Fruit fly (Drosophila melanogaster) whole organism, embryonic: ENCODE measurements around the gene MtnD.

Source experiments
- Atf-2 ChIP-seq: fragments of 200-800 bp; sonication (Bioruptor generic); optimal IDR thresholded peaks from 2 replicates; lab custom pipeline; 2016; ENCODE audit warnings: missing biosample characterization, missing genetic modification characterization
- Bteb2 ChIP-seq: fragments of 200-800 bp; sonication (Bioruptor generic); optimal IDR thresholded peaks from 2 replicates; lab custom pipeline; 2016; ENCODE audit warnings: missing biosample characterization, missing genetic modification characterization
- CG10959 ChIP-seq: fragments of 200-800 bp; sonication (Bioruptor generic); IDR thresholded peaks from 2 replicates; pipeline ENCODE4 v1.3.6; 2022; ENCODE audit warnings: missing biosample characterization, missing genetic modification characterization
- CG11093 ChIP-seq: fragments of 200-800 bp; sonication (Bioruptor generic); IDR thresholded peaks from 3 replicates; pipeline ENCODE4 v1.3.6; 2022; ENCODE audit warnings: missing biosample characterization, missing genetic modification characterization
- CG11456 ChIP-seq: fragments of 200-800 bp; sonication (Bioruptor generic); IDR thresholded peaks from 3 replicates; pipeline ENCODE4 v1.3.6; 2022; ENCODE audit warnings: missing biosample characterization, missing genetic modification characterization
- CG13287 ChIP-seq: fragments of 200-800 bp; sonication (Bioruptor generic); IDR thresholded peaks from 2 replicates; pipeline ENCODE4 v1.3.6; 2022; ENCODE audit warnings: missing biosample characterization, missing genetic modification characterization; ENCODE audit not compliant: partially characterized antibody
- CG14667 ChIP-seq: fragments of 200-800 bp; sonication (Bioruptor generic); IDR thresholded peaks from 2 replicates; pipeline ENCODE4 v1.3.6; 2022; ENCODE audit warnings: missing biosample characterization, missing genetic modification characterization
- CG14710 ChIP-seq: fragments of 200-800 bp; sonication (Bioruptor generic); optimal IDR thresholded peaks from 3 replicates; lab custom pipeline; 2019; ENCODE audit warnings: missing biosample characterization, mild to moderate bottlenecking, missing genetic modification characterization, moderate library complexity
- CG14860 ChIP-seq: fragments of 200-800 bp; sonication (Bioruptor generic); IDR thresholded peaks from 3 replicates; pipeline ENCODE4 v1.3.6; 2022; ENCODE audit warnings: missing biosample characterization, missing genetic modification characterization; ENCODE audit not compliant: partially characterized antibody
- CG1602 ChIP-seq: fragments of 200-800 bp; sonication (Bioruptor generic); optimal IDR thresholded peaks from 3 replicates; lab custom pipeline; 2016; ENCODE audit warnings: missing biosample characterization, missing genetic modification characterization
- CG18011 ChIP-seq: fragments of 200-800 bp; sonication (Bioruptor generic); optimal IDR thresholded peaks from 2 replicates; lab custom pipeline; 2017; ENCODE audit warnings: missing biosample characterization, missing genetic modification characterization, mild to moderate bottlenecking, moderate library complexity, missing genotype
- CG18262 ChIP-seq: fragments of 200-800 bp; optimal IDR thresholded peaks from 3 replicates; lab custom pipeline; 2019; ENCODE audit warnings: missing biosample characterization, mild to moderate bottlenecking, missing genetic modification characterization, moderate library complexity
- CG2129 ChIP-seq: fragments of 200-800 bp; sonication (Bioruptor generic); IDR thresholded peaks from 2 replicates; pipeline ENCODE4 v1.3.6; 2022; ENCODE audit warnings: missing biosample characterization, missing genetic modification characterization; ENCODE audit not compliant: partially characterized antibody
- CG30403 ChIP-seq: fragments of 200-800 bp; sonication (Bioruptor generic); optimal IDR thresholded peaks from 3 replicates; lab custom pipeline; 2016; ENCODE audit warnings: missing biosample characterization, missing genetic modification characterization
- CG3065 ChIP-seq: fragments of 200-800 bp; sonication (Bioruptor generic); optimal IDR thresholded peaks from 2 replicates; lab custom pipeline; 2016; ENCODE audit warnings: missing biosample characterization, missing genetic modification characterization
- CG6683 ChIP-seq: fragments of 200-800 bp; sonication (Bioruptor generic); optimal IDR thresholded peaks from 2 replicates; lab custom pipeline; 2017; ENCODE audit warnings: missing biosample characterization, mild to moderate bottlenecking, missing genetic modification characterization, missing genetic modification reagents
- CG7271 ChIP-seq: fragments of 200-800 bp; sonication (Bioruptor generic); optimal IDR thresholded peaks from 2 replicates; lab custom pipeline; 2018; ENCODE audit warnings: missing biosample characterization, mild to moderate bottlenecking, missing genetic modification characterization, moderate library complexity
- CG8765 ChIP-seq: fragments of 200-800 bp; sonication (Bioruptor generic); IDR thresholded peaks from 2 replicates; pipeline ENCODE4 v1.3.6; 2022; ENCODE audit warnings: missing biosample characterization, missing genetic modification characterization
- CG9876 ChIP-seq: fragments of 200-800 bp; sonication (Bioruptor generic); optimal IDR thresholded peaks from 2 replicates; lab custom pipeline; 2016; ENCODE audit warnings: missing biosample characterization, missing genetic modification characterization
- Camta ChIP-seq: fragments of 200-800 bp; sonication (Bioruptor generic); optimal IDR thresholded peaks from 2 replicates; lab custom pipeline; 2016; ENCODE audit warnings: missing biosample characterization, missing genetic modification characterization
- CoRest ChIP-seq: fragments of 200-800 bp; sonication (Bioruptor generic); optimal IDR thresholded peaks from 3 replicates; lab custom pipeline; 2018; ENCODE audit warnings: missing biosample characterization, mild to moderate bottlenecking, missing genetic modification characterization, moderate library complexity
- Deaf1 ChIP-seq: fragments of 200-800 bp; optimal IDR thresholded peaks from 3 replicates; lab custom pipeline; 2019; ENCODE audit warnings: missing biosample characterization, mild to moderate bottlenecking, missing genetic modification characterization, moderate library complexity
- Eip74EF ChIP-seq, 2 experiments: fragments of 200-800 bp in 1 of 2; fragments of >200 bp in 1 of 2; sonication (Bioruptor generic) in 1 of 2; optimal IDR thresholded peaks; 2 replicates each; lab custom pipeline; 2017 to 2019; ENCODE audit warnings: missing biosample characterization in 2 of 2, missing genetic modification characterization in 2 of 2, mild to moderate bottlenecking in 1 of 2, moderate library complexity in 1 of 2
- Gug ChIP-seq: fragments of 200-800 bp; sonication (Bioruptor generic); IDR thresholded peaks from 4 replicates; pipeline ENCODE4 v1.3.6; 2022; ENCODE audit warnings: missing biosample characterization, missing genetic modification characterization
- HmgZ ChIP-seq: fragments of 200-800 bp; sonication (Bioruptor generic); optimal IDR thresholded peaks from 2 replicates; lab custom pipeline; 2018; ENCODE audit warnings: missing biosample characterization, mild to moderate bottlenecking, missing genetic modification characterization
- Hr51 ChIP-seq, 2 experiments: fragments of 200-800 bp; sonication (Bioruptor generic); optimal IDR thresholded peaks; 2 replicates in 1 of 2; 3 replicates in 1 of 2; lab custom pipeline; 2016 to 2018; ENCODE audit warnings: missing biosample characterization in 2 of 2, missing genetic modification characterization in 2 of 2, mild to moderate bottlenecking in 1 of 2, moderate library complexity in 1 of 2
- Hr78 ChIP-seq, 2 experiments: fragments of 200-800 bp in 1 of 2; fragments of >200 bp in 1 of 2; sonication (Bioruptor generic) in 1 of 2; optimal IDR thresholded peaks; 2 replicates each; lab custom pipeline; 2017 to 2019; ENCODE audit warnings: missing biosample characterization in 2 of 2, missing genetic modification characterization in 2 of 2, mild to moderate bottlenecking in 1 of 2, moderate library complexity in 1 of 2
- Jarid2 ChIP-seq: fragments of 200-800 bp; sonication (Bioruptor generic); optimal IDR thresholded peaks from 3 replicates; lab custom pipeline; 2017; ENCODE audit warnings: mild to moderate bottlenecking, missing biosample characterization, missing genetic modification reagents, missing genetic modification characterization
- Lhr ChIP-seq: fragments of 200-800 bp; sonication (Bioruptor generic); optimal IDR thresholded peaks from 3 replicates; lab custom pipeline; 2017; ENCODE audit warnings: mild to moderate bottlenecking, missing biosample characterization, missing genetic modification reagents, missing genetic modification characterization
- MESR4 ChIP-seq: fragments of 200-800 bp; sonication (Bioruptor generic); optimal IDR thresholded peaks from 2 replicates; lab custom pipeline; 2018; ENCODE audit warnings: missing biosample characterization, mild to moderate bottlenecking, missing genetic modification characterization, moderate library complexity
- Nf-YA ChIP-seq: fragments of 200-800 bp; sonication (Bioruptor generic); IDR thresholded peaks from 2 replicates; pipeline ENCODE4 v1.3.6; 2022; ENCODE audit warnings: missing biosample characterization, missing genetic modification characterization
- Nf-YB ChIP-seq: fragments of 200-800 bp; sonication (Bioruptor generic); optimal IDR thresholded peaks from 3 replicates; lab custom pipeline; 2019; ENCODE audit warnings: missing biosample characterization, mild to moderate bottlenecking, missing genetic modification characterization, moderate library complexity
- Opbp ChIP-seq: fragments of 200-800 bp; sonication (Bioruptor generic); IDR thresholded peaks from 3 replicates; pipeline ENCODE4 v1.3.6; 2022; ENCODE audit warnings: missing biosample characterization, missing genetic modification characterization; ENCODE audit not compliant: partially characterized antibody
- abd-A ChIP-seq: fragments of 200-800 bp; sonication (Bioruptor generic); optimal IDR thresholded peaks from 3 replicates; lab custom pipeline; 2019; ENCODE audit warnings: missing biosample characterization, mild to moderate bottlenecking, missing genetic modification characterization, moderate library complexity
- dpn ChIP-seq, 2 experiments: fragments of 200-800 bp; sonication (Bioruptor generic); optimal IDR thresholded peaks; 3 replicates each; lab custom pipeline; 2016; ENCODE audit warnings: missing biosample characterization in 2 of 2, missing genetic modification characterization in 2 of 2
- fd102C ChIP-seq: fragments of 200-800 bp; sonication (Bioruptor generic); optimal IDR thresholded peaks from 2 replicates; lab custom pipeline; 2018; ENCODE audit warnings: missing biosample characterization, mild to moderate bottlenecking, missing genetic modification characterization, moderate library complexity
- h ChIP-seq: fragments of >200 bp; optimal IDR thresholded peaks from 2 replicates; lab custom pipeline; 2017
- hth ChIP-seq: fragments of >200 bp; optimal IDR thresholded peaks from 2 replicates; lab custom pipeline; 2017; ENCODE audit warnings: inconsistent platforms
- kay ChIP-seq: fragments of 200-800 bp; sonication (Bioruptor generic); optimal IDR thresholded peaks from 2 replicates; lab custom pipeline; 2016; ENCODE audit warnings: missing biosample characterization, missing genetic modification characterization
- ken ChIP-seq: fragments of 200-800 bp; sonication (Bioruptor generic); IDR thresholded peaks from 3 replicates; pipeline ENCODE4 v1.3.6; 2022; ENCODE audit warnings: missing biosample characterization, missing genetic modification characterization
- klu ChIP-seq: fragments of 200-800 bp; sonication (Bioruptor generic); IDR thresholded peaks from 2 replicates; pipeline ENCODE4 v1.3.6; 2022; ENCODE audit warnings: missing biosample characterization, missing genetic modification characterization
- lab ChIP-seq: fragments of 200-800 bp; sonication (Bioruptor generic); optimal IDR thresholded peaks from 3 replicates; lab custom pipeline; 2017; ENCODE audit warnings: missing biosample characterization, missing genetic modification characterization, mild to moderate bottlenecking, moderate library complexity, missing genetic modification reagents
- mam ChIP-seq: fragments of 200-800 bp; sonication (Bioruptor generic); optimal IDR thresholded peaks from 3 replicates; lab custom pipeline; 2016; ENCODE audit warnings: missing biosample characterization, missing genetic modification characterization
- mirr ChIP-seq: fragments of 200-800 bp; sonication (Bioruptor generic); optimal IDR thresholded peaks from 3 replicates; lab custom pipeline; 2018; ENCODE audit warnings: missing biosample characterization, mild to moderate bottlenecking, missing genetic modification characterization
- odd ChIP-seq: fragments of 200-800 bp; sonication (Bioruptor generic); optimal IDR thresholded peaks from 2 replicates; lab custom pipeline; 2017; ENCODE audit warnings: missing biosample characterization, mild to moderate bottlenecking, missing genetic modification characterization
- pros ChIP-seq: fragments of 200-800 bp; sonication (Bioruptor generic); optimal IDR thresholded peaks from 3 replicates; lab custom pipeline; 2019; ENCODE audit warnings: missing biosample characterization, mild to moderate bottlenecking, missing genetic modification characterization, moderate library complexity
- seq ChIP-seq: fragments of 200-800 bp; sonication (Bioruptor generic); IDR thresholded peaks from 2 replicates; pipeline ENCODE4 v1.3.6; 2022; ENCODE audit warnings: missing biosample characterization, missing genetic modification characterization
- sna ChIP-seq: fragments of 200-800 bp; sonication (Bioruptor generic); IDR thresholded peaks from 2 replicates; pipeline ENCODE4 v1.3.6; 2022; ENCODE audit warnings: missing biosample characterization, missing genetic modification characterization; ENCODE audit not compliant: partially characterized antibody
- wek ChIP-seq: fragments of 200-800 bp; sonication (Bioruptor generic); optimal IDR thresholded peaks from 3 replicates; lab custom pipeline; 2018; ENCODE audit warnings: missing biosample characterization, mild to moderate bottlenecking, missing genetic modification characterization, moderate library complexity
- z ChIP-seq: fragments of 200-800 bp; sonication (Bioruptor generic); IDR thresholded peaks from 3 replicates; pipeline ENCODE4 v1.3.6; 2022; ENCODE audit warnings: missing biosample characterization, missing genetic modification characterization

MtnD gene

dm6 chr3R:20563830-20564421 lies 29.2 kb downstream of the MtnD start, which contains the start of gene CG10877 (continued):
- no peak for TF ChIP-seq CG14710 (tag; lab: Kevin White, UChicago)
- TF ChIP-seq CG11456 (GFP tag; lab: Robert Waterston, UW), result no peak
- TF ChIP-seq CG18011 (GFP tag; lab: Kevin White, UChicago), result no peak
- no peak for TF ChIP-seq seq (GFP tag; lab: Robert Waterston, UW)
- TF ChIP-seq Jarid2 (GFP tag; lab: Kevin White, UChicago), result peak; percentile 51
- no peak for TF ChIP-seq CG11093 (GFP tag; lab: Robert Waterston, UW)
- TF ChIP-seq klu, result no peak
- peak; percentile 22 for TF ChIP-seq odd (GFP tag; lab: Kevin White, UChicago)
- TF ChIP-seq Opbp (GFP tag; lab: Robert Waterston, UW), result no peak
- TF ChIP-seq Lhr, result no peak
- TF ChIP-seq Atf-2 (GFP tag; lab: Kevin White, UChicago), result no peak
- no peak for TF ChIP-seq CG8765
- TF ChIP-seq kay, result no peak
- TF ChIP-seq Hr51 (GFP tag; optimal IDR thresholded peaks at IDR 0.05; lab: Kevin White, UChicago), result no peak
- TF ChIP-seq abd-A (tag; lab: Kevin White, UChicago), result no peak
- TF ChIP-seq Bteb2 (GFP tag; lab: Kevin White, UChicago), result no peak
- TF ChIP-seq Hr78 (GFP tag; optimal IDR thresholded peaks at IDR 0.05; lab: Kevin White, UChicago), result peak in 1 of 2 experiments; percentile 36
- TF ChIP-seq ken (GFP tag; lab: Robert Waterston, UW), result no peak
- TF ChIP-seq Deaf1 (tag; lab: Kevin White, UChicago), result peak; percentile 36
- TF ChIP-seq wek, result no peak
- TF ChIP-seq CG6683, result no peak
- TF ChIP-seq Camta (GFP tag; lab: Kevin White, UChicago), result no peak
- no peak for TF ChIP-seq Nf-YA (GFP tag; lab: Robert Waterston, UW)
- no peak for TF ChIP-seq CG14860 (GFP tag; lab: Robert Waterston, UW)
- no peak for TF ChIP-seq CG14667 (GFP tag; lab: Robert Waterston, UW)
- peak; percentile 20; the same call in 1 of the 2 replicates for TF ChIP-seq CG13287
- TF ChIP-seq fd102C (GFP tag; lab: Kevin White, UChicago), result no peak
- no peak for TF ChIP-seq CG18262 (tag; lab: Kevin White, UChicago)
- no peak for TF ChIP-seq Eip74EF (GFP tag; optimal IDR thresholded peaks at IDR 0.05; lab: Kevin White, UChicago)
- no peak for TF ChIP-seq Gug (GFP tag; lab: Robert Waterston, UW)
- no peak for TF ChIP-seq CG30403 (GFP tag; lab: Kevin White, UChicago)
- TF ChIP-seq lab (GFP tag; lab: Kevin White, UChicago), result peak; percentile 34
- no peak for TF ChIP-seq sna (GFP tag; lab: Robert Waterston, UW)
- TF ChIP-seq dpn (GFP tag; optimal IDR thresholded peaks at IDR 0.05; lab: Kevin White, UChicago), result no peak
- TF ChIP-seq h, result no peak
- TF ChIP-seq CG9876 (GFP tag; lab: Kevin White, UChicago), result no peak
- no peak for TF ChIP-seq CoRest
- no peak for TF ChIP-seq hth (lab: Kevin White, UChicago)
- no peak for TF ChIP-seq CG2129 (GFP tag; lab: Robert Waterston, UW)
- TF ChIP-seq CG7271 (tag; lab: Kevin White, UChicago), result no peak
- no peak for TF ChIP-seq pros (GFP tag; lab: Kevin White, UChicago)
- no peak for TF ChIP-seq mirr (GFP tag; lab: Kevin White, UChicago)
- TF ChIP-seq Nf-YB (GFP tag; lab: Kevin White, UChicago), result no peak
- no peak for TF ChIP-seq CG1602 (GFP tag; lab: Kevin White, UChicago)
- TF ChIP-seq MESR4, result no peak
- TF ChIP-seq z (GFP tag; lab: Robert Waterston, UW), result 0 out of 3 replicates have a peak, but pooled peaks have one; percentile 9
- TF ChIP-seq HmgZ (tag; lab: Kevin White, UChicago), result peak; percentile 33
- no peak for TF ChIP-seq CG10959 (GFP tag; lab: Robert Waterston, UW)
- TF ChIP-seq mam (GFP tag; lab: Kevin White, UChicago), result no peak
- no peak for TF ChIP-seq CG3065 (GFP tag; lab: Kevin White, UChicago)
